Fruit fly (Drosophila melanogaster): ENCODE results near the gene t-cup.

Gene t-cup

DNA sequence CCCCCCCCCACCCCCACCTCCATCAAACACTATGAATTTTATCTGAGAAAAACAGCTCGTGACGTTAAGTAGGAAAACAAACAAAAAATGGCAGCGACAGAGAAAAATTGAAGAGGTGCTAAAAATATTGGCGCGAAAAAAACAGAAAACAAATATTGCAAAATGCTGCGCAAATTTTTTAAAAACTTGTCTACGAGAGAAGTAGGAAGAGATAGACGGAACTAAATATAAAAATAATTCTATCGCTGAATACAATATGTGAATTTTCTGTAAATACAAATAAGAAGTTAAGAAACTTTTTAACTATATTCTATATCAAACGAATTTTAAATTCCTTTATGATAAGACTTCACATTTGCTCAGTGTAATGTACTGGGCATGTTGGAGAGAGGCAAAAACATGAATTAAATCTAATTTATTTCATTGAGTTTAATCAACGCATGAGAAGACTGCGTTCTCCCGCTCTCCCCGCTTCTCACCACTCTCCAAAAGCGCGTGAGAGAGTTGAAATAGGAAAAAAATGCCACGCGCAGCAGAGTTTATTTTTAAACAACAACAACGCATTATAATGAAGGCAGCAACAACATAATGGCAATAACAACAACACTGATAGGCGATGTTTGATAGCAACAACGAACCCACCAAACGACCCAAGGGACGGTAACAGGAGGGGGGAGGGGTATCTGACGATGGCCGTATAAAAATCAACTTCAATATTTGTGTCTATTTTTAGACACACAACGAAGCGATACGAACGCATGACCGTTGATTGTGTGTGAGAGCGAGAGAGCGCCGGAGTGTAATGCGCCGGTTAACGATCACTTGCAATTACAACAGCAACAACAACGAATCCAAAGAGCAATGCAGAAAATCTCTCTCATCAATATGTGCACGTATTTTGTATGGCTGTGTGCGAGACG, 32.2 kb upstream of the t-cup start (continued):
- TF ChIP-seq ase (GFP tag; IDR thresholded peaks at IDR 0.05) (no peak), nerfin-2 (GFP tag; IDR thresholded peaks at IDR 0.05; ENCODE audit: partially characterized antibody) (0 out of 2 replicates have a peak, but pooled peaks have one; percentile 20), CG10462 (GFP tag; optimal IDR thresholded peaks at IDR 0.05) (no peak), gcm2 (GFP tag; optimal IDR thresholded peaks at IDR 0.05) (no peak), pzg (GFP tag; optimal IDR thresholded peaks at IDR 0.05) (no peak), pita (GFP tag; optimal IDR thresholded peaks at IDR 0.05) (no peak), dmrt99B (tag; optimal IDR thresholded peaks at IDR 0.05) (peak; percentile 54), slbo (GFP tag; IDR thresholded peaks at IDR 0.05) (peak; percentile 40; the same call in 1 of the 2 replicates), Chrac-16 (GFP tag; optimal IDR thresholded peaks at IDR 0.05) (peak; percentile 25), wek (GFP tag; optimal IDR thresholded peaks at IDR 0.05) (peak; percentile 70), CG6254 (GFP tag; optimal IDR thresholded peaks at IDR 0.05) (no peak), CG7928 (GFP tag; optimal IDR thresholded peaks at IDR 0.05) (peak; percentile 4), bbx (GFP tag; IDR thresholded peaks at IDR 0.05; ENCODE audit: partially characterized antibody) (no peak; the same call in 1 of the 2 replicates), CG17829 (tag; optimal IDR thresholded peaks at IDR 0.05) (no peak), CG2116 (GFP tag; optimal IDR thresholded peaks at IDR 0.05) (no peak), CG18011 (GFP tag; optimal IDR thresholded peaks at IDR 0.05) (no peak), Hsf (GFP tag; optimal IDR thresholded peaks at IDR 0.05) (no peak), ftz-f1 (GFP tag; optimal IDR thresholded peaks at IDR 0.05) (peak; percentile 73), CG7745 (tag; optimal IDR thresholded peaks at IDR 0.05) (peak; percentile 84), sqz (GFP tag; optimal IDR thresholded peaks at IDR 0.05) (peak; percentile 98), CG10654 (GFP tag; optimal IDR thresholded peaks at IDR 0.05) (peak; percentile 25), nom (GFP tag; optimal IDR thresholded peaks at IDR 0.05) (peak; percentile 89), chn (GFP tag; optimal IDR thresholded peaks at IDR 0.05) (no peak), ci (GFP tag; IDR thresholded peaks at IDR 0.05) (peak; percentile 56; the same call in 2 of the 3 replicates), HLH3B (GFP tag; IDR thresholded peaks at IDR 0.05) (peak; percentile 43), Scr (GFP tag; IDR thresholded peaks at IDR 0.05; ENCODE audit: partially characterized antibody) (no peak), Sry-β (GFP tag; optimal IDR thresholded peaks at IDR 0.05) (no peak), tio (GFP tag; optimal IDR thresholded peaks at IDR 0.05) (peak; percentile 36), CG12299 (tag; optimal IDR thresholded peaks at IDR 0.05) (peak; percentile 23), run (tag; optimal IDR thresholded peaks at IDR 0.05) (no peak), Dad (GFP tag; optimal IDR thresholded peaks at IDR 0.05) (no peak), CG4707 (GFP tag; optimal IDR thresholded peaks at IDR 0.05) (no peak), klu (GFP tag; IDR thresholded peaks at IDR 0.05) (0 out of 2 replicates have a peak, but pooled peaks have one; percentile 20), sob (GFP tag; IDR thresholded peaks at IDR 0.05) (peak; percentile 56), CG8924 (tag; optimal IDR thresholded peaks at IDR 0.05) (peak; percentile 23), CG1602 (GFP tag; optimal IDR thresholded peaks at IDR 0.05) (no peak), CG1024 (GFP tag; IDR thresholded peaks at IDR 0.05) (no peak), dmrt11E (tag; optimal IDR thresholded peaks at IDR 0.05) (peak; percentile 16), Optix (GFP tag; IDR thresholded peaks at IDR 0.05) (no peak), zfh1 (GFP tag; IDR thresholded peaks at IDR 0.05) (peak; percentile 67; the same call in 2 of the 3 replicates), CG3407 (GFP tag; optimal IDR thresholded peaks at IDR 0.05) (no peak), TFAM (GFP tag; optimal IDR thresholded peaks at IDR 0.05) (no peak), CG31441 (GFP tag; IDR thresholded peaks at IDR 0.05) (no peak), CG4617 (GFP tag; optimal IDR thresholded peaks at IDR 0.05; ENCODE audit: borderline replicate concordance) (no peak), Fer2 (tag; optimal IDR thresholded peaks at IDR 0.05) (no peak), lov (optimal IDR thresholded peaks at IDR 0.05) (no peak), lov (GFP tag; IDR thresholded peaks at IDR 0.05) (no peak), Six4 (GFP tag; optimal IDR thresholded peaks at IDR 0.05) (peak; percentile 22)
